Worm (Caenorhabditis elegans) whole organism, L3 larva: ENCODE results near the gene C09H10.9.

ENCODE experiments used
- ceh-28 ChIP-seq: fragments of 150-350 bp; optimal IDR thresholded peaks from 2 replicates; lab custom pipeline; 2014; ENCODE audit warnings: missing biosample characterization, missing genetic modification reagents, missing genetic modification characterization
- ceh-82 ChIP-seq: fragments of 150-350 bp; optimal IDR thresholded peaks from 2 replicates; lab custom pipeline; 2014; ENCODE audit warnings: missing biosample characterization, missing genetic modification characterization
- lin-39 ChIP-seq: fragments of 150-350 bp; optimal IDR thresholded peaks from 2 replicates; lab custom pipeline; 2018; ENCODE audit warnings: missing biosample characterization, missing genetic modification reagents, missing genetic modification characterization
- pha-4 ChIP-seq: fragments of 150-350 bp; optimal IDR thresholded peaks from 2 replicates; lab custom pipeline; 2014; ENCODE audit warnings: missing biosample characterization, missing genetic modification reagents, missing genetic modification characterization
- snpc-4 ChIP-seq: fragments of 150-350 bp; optimal IDR thresholded peaks from 2 replicates; lab custom pipeline; 2014; ENCODE audit warnings: missing biosample characterization, missing genetic modification characterization
- unc-39 ChIP-seq: sonication (generic microtip); optimal IDR thresholded peaks from 4 replicates; lab custom pipeline; 2017; ENCODE audit warnings: missing biosample characterization, missing genetic modification characterization
- ztf-11 ChIP-seq: fragments of 150-350 bp; optimal IDR thresholded peaks from 2 replicates; lab custom pipeline; 2014; ENCODE audit warnings: missing biosample characterization, missing genetic modification characterization
- ztf-4 ChIP-seq: fragments of 150-350 bp; optimal IDR thresholded peaks from 2 replicates; lab custom pipeline; 2014; ENCODE audit warnings: missing biosample characterization, missing genetic modification characterization

ce11 chrII:11107828-11108227 is 3.6 kb downstream of the C09H10.9 start, which contains the start of gene apc-17:
- TF ChIP-seq ceh-82, result no peak
- no peak for TF ChIP-seq pha-4 (tag; lab: Kevin White, UChicago)
- TF ChIP-seq unc-39 (tag; lab: Kevin White, UChicago), result no peak
- TF ChIP-seq ztf-11 (tag; lab: Kevin White, UChicago), result no peak
- no peak for TF ChIP-seq ztf-4 (tag; lab: Kevin White, UChicago)
- TF ChIP-seq ceh-28 (tag; lab: Kevin White, UChicago), result no peak
- no peak for TF ChIP-seq snpc-4
- TF ChIP-seq lin-39 (tag; lab: Kevin White, UChicago), result no peak
